Worm (Caenorhabditis elegans) whole organism, L4 larva: Measurements from ENCODE around the gene bath-9.

Experiments used
- egl-43 ChIP-seq: fragments of 200-800 bp; sonication (Bioruptor generic); IDR thresholded peaks from 2 replicates; pipeline ENCODE4 v1.3.6; 2022; ENCODE audit warnings: missing genetic modification reagents, missing genetic modification characterization, missing compliant biosample characterization
- fkh-10 ChIP-seq: fragments of 150-350 bp; optimal IDR thresholded peaks from 2 replicates; lab custom pipeline; 2014; ENCODE audit warnings: missing biosample characterization, missing genetic modification reagents, missing genetic modification characterization
- lin-13 ChIP-seq: fragments of 150-350 bp; optimal IDR thresholded peaks from 2 replicates; lab custom pipeline; 2014; ENCODE audit warnings: missing biosample characterization, missing genetic modification reagents, missing genetic modification characterization
- lin-39 ChIP-seq: fragments of 150-350 bp; optimal IDR thresholded peaks from 2 replicates; lab custom pipeline; 2014; ENCODE audit warnings: missing biosample characterization, missing genetic modification reagents, missing genetic modification characterization
- nhr-111 ChIP-seq: fragments of 200-800 bp; sonication (Bioruptor generic); optimal IDR thresholded peaks from 2 replicates; lab custom pipeline; 2018; ENCODE audit warnings: mild to moderate bottlenecking, missing genetic modification characterization, missing compliant biosample characterization
- pqm-1 ChIP-seq: sonication (generic microtip); optimal IDR thresholded peaks from 2 replicates; lab custom pipeline; 2017; ENCODE audit warnings: missing biosample characterization, missing genetic modification characterization
- unc-62 ChIP-seq, 3 experiments: fragments of 150-350 bp in 1 of 3; sonication (generic microtip); optimal IDR thresholded peaks in 2 of 3; peaks in 1 of 3; 1 replicate in 1 of 3; 2 replicates in 2 of 3; lab custom pipeline; 2014 to 2017; ENCODE audit warnings: missing biosample characterization in 3 of 3, missing genetic modification characterization in 3 of 3, missing genetic modification reagents in 3 of 3, missing genotype in 1 of 3
- ztf-11 ChIP-seq: fragments of 150-350 bp; optimal IDR thresholded peaks from 2 replicates; lab custom pipeline; 2014; ENCODE audit warnings: missing biosample characterization, missing genetic modification characterization

DNA sequence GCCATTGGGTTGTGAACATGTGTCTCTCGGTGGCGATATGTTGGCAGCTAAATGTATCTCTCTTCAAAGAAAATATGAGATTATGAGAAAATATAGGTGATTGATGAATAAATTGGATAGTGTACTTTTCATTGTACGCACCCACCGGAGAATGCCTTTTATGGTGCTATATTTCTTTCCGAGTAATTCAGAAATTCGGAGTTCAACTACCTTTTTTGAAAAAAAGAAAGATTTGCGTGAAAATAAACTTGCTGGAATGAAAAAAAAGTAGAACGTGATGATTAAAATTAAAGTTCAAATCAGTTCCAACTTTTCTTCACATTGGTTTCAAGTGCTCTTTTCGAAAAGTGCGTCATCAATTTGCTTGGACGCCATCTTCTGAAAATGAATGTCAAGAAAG, 26.6 kb downstream of the bath-9 start, which contains the start of gene nep-8:
- TF ChIP-seq ztf-11 (tag; lab: Kevin White, UChicago): no peak
- TF ChIP-seq lin-13 (GFP tag; lab: Kevin White, UChicago): no peak
- TF ChIP-seq nhr-111 (GFP tag; lab: Kevin White, UChicago): no peak
- no peak for TF ChIP-seq lin-39
- TF ChIP-seq unc-62 (GFP tag; optimal IDR thresholded peaks at IDR 0.05 in 1 of 2; lab: Kevin White, UChicago): no peak
- TF ChIP-seq unc-62 (tag; optimal IDR thresholded peaks at IDR 0.05; lab: Kevin White, UChicago): no peak
- TF ChIP-seq pqm-1 (tag; lab: Kevin White, UChicago): no peak
- TF ChIP-seq fkh-10 (GFP tag; lab: Kevin White, UChicago): no peak
- no peak for TF ChIP-seq egl-43 (GFP tag; lab: Robert Waterston, UW)
